Fruit fly (Drosophila melanogaster) whole organism: Measurements from ENCODE around the gene Afti.

Experiments
- CG8478 ChIP-seq: fragments of >200 bp; optimal IDR thresholded peaks from 2 replicates; lab custom pipeline; 2018; ENCODE audit warnings: inconsistent platforms
- Dll ChIP-seq: fragments of >200 bp; optimal IDR thresholded peaks from 2 replicates; lab custom pipeline; 2017
- EcR ChIP-seq, 2 experiments: fragments of >200 bp; optimal IDR thresholded peaks; 2 replicates each; lab custom pipeline; 2017; ENCODE audit warnings: missing biosample characterization in 2 of 2, missing genetic modification characterization in 2 of 2, missing genetic modification reagents in 2 of 2
- pan ChIP-seq: fragments of >200 bp; optimal IDR thresholded peaks from 2 replicates; lab custom pipeline; 2017
- psq ChIP-seq: fragments of >200 bp; optimal IDR thresholded peaks from 2 replicates; lab custom pipeline; 2017
- usp ChIP-seq: fragments of >200 bp; optimal IDR thresholded peaks from 2 replicates; lab custom pipeline; 2017; ENCODE audit warnings: missing biosample characterization, missing genetic modification characterization, mixed read lengths

Afti gene

dm6 chr3R:14329549-14329948, 3.1 kb upstream of the Afti start:
- no peak for TF ChIP-seq psq (lab: Kevin White, UChicago)
- no peak for TF ChIP-seq pan (lab: Kevin White, UChicago)
- TF ChIP-seq CG8478 (lab: Kevin White, UChicago) = no peak
- no peak for TF ChIP-seq EcR (GFP tag; optimal IDR thresholded peaks at IDR 0.05; lab: Kevin White, UChicago)
- TF ChIP-seq usp (GFP tag; lab: Kevin White, UChicago) = no peak
- no peak for TF ChIP-seq Dll (lab: Kevin White, UChicago)

dm6 chr3R:14327472-14328104, 1.1 kb upstream of the Afti start, which contains the start of gene spn-B:
TSS of gene spn-B (plus strand) at chr3R:14328051.
- no peak for TF ChIP-seq usp (GFP tag; lab: Kevin White, UChicago)
- no peak for TF ChIP-seq psq (lab: Kevin White, UChicago)
- TF ChIP-seq Dll (lab: Kevin White, UChicago) = no peak
- TF ChIP-seq pan (lab: Kevin White, UChicago) = no peak
- no peak for TF ChIP-seq EcR (GFP tag; optimal IDR thresholded peaks at IDR 0.05; lab: Kevin White, UChicago)
- TF ChIP-seq CG8478 (lab: Kevin White, UChicago) = no peak

dm6 chr3R:14327113-14327466, 601 bp upstream of the Afti start:
- no peak for TF ChIP-seq pan (lab: Kevin White, UChicago)
- no peak for TF ChIP-seq CG8478 (lab: Kevin White, UChicago)
- TF ChIP-seq EcR (GFP tag; optimal IDR thresholded peaks at IDR 0.05; lab: Kevin White, UChicago) = no peak
- no peak for TF ChIP-seq usp (GFP tag; lab: Kevin White, UChicago)
- no peak for TF ChIP-seq Dll (lab: Kevin White, UChicago)
- TF ChIP-seq psq (lab: Kevin White, UChicago) = no peak

dm6 chr3R:14315912-14316444, 10.5 kb downstream of the Afti start, which contains the start of gene Set8:
TSS of gene Set8 (plus strand) at chr3R:14316038.
- TF ChIP-seq pan (lab: Kevin White, UChicago) (no peak), Dll (lab: Kevin White, UChicago) (no peak), CG8478 (lab: Kevin White, UChicago) (no peak), psq (lab: Kevin White, UChicago) (no peak), usp (GFP tag; lab: Kevin White, UChicago) (no peak), EcR (GFP tag; optimal IDR thresholded peaks at IDR 0.05; lab: Kevin White, UChicago) (no peak)

dm6 chr3R:14314554-14314953, 11.9 kb downstream of the Afti start, which contains the start of gene Crz:
TSS of gene Crz (plus strand) at chr3R:14314854.
- TF ChIP-seq usp (GFP tag; lab: Kevin White, UChicago) = no peak
- no peak for TF ChIP-seq pan (lab: Kevin White, UChicago)
- TF ChIP-seq EcR (GFP tag; optimal IDR thresholded peaks at IDR 0.05; lab: Kevin White, UChicago) = no peak
- no peak for TF ChIP-seq psq (lab: Kevin White, UChicago)
- TF ChIP-seq Dll (lab: Kevin White, UChicago) = no peak
- TF ChIP-seq CG8478 (lab: Kevin White, UChicago) = no peak

dm6 chr3R:14311027-14311426, 15.5 kb downstream of the Afti start:
- no peak for TF ChIP-seq Dll (lab: Kevin White, UChicago)
- TF ChIP-seq psq (lab: Kevin White, UChicago) = no peak
- no peak for TF ChIP-seq EcR (GFP tag; optimal IDR thresholded peaks at IDR 0.05; lab: Kevin White, UChicago)
- no peak for TF ChIP-seq pan (lab: Kevin White, UChicago)
- no peak for TF ChIP-seq CG8478 (lab: Kevin White, UChicago)
- no peak for TF ChIP-seq usp (GFP tag; lab: Kevin White, UChicago)

- TF ChIP-seq psq (lab: Kevin White, UChicago) (no peak), Dll (lab: Kevin White, UChicago) (no peak), usp (GFP tag; lab: Kevin White, UChicago) (no peak), pan (lab: Kevin White, UChicago) (no peak), EcR (GFP tag; optimal IDR thresholded peaks at IDR 0.05; lab: Kevin White, UChicago) (no peak), CG8478 (lab: Kevin White, UChicago) (no peak)
These were observed 16.4 kb downstream of the Afti start, which contains the start of gene CG31321 for dm6 chr3R:14310062-14310461. TSS of gene CG31321 (plus strand) at chr3R:14310362.

- TF ChIP-seq pan (lab: Kevin White, UChicago) = no peak
- TF ChIP-seq usp (GFP tag; lab: Kevin White, UChicago) = no peak
- no peak for TF ChIP-seq psq (lab: Kevin White, UChicago)
- no peak for TF ChIP-seq CG8478 (lab: Kevin White, UChicago)
- no peak for TF ChIP-seq Dll (lab: Kevin White, UChicago)
- no peak for TF ChIP-seq EcR (GFP tag; optimal IDR thresholded peaks at IDR 0.05; lab: Kevin White, UChicago)
These were observed 17.7 kb downstream of the Afti start, which contains the start of gene Polr2I for dm6 chr3R:14308801-14309217. TSS of gene Polr2I (plus strand) at chr3R:14309089.

- TF ChIP-seq psq (lab: Kevin White, UChicago) (no peak), usp (GFP tag; lab: Kevin White, UChicago) (no peak), CG8478 (lab: Kevin White, UChicago) (peak; percentile 22)
These were observed 18.4 kb downstream of the Afti start for dm6 chr3R:14307972-14308673.

dm6 chr3R:14302128-14302527, 24.4 kb downstream of the Afti start, which contains the start of gene IFT54:
TSS of gene IFT54 (plus strand) at chr3R:14302428.
- TF ChIP-seq CG8478 (lab: Kevin White, UChicago) (no peak), EcR (GFP tag; optimal IDR thresholded peaks at IDR 0.05; lab: Kevin White, UChicago) (no peak), psq (lab: Kevin White, UChicago) (no peak), Dll (lab: Kevin White, UChicago) (no peak), pan (lab: Kevin White, UChicago) (no peak), usp (GFP tag; lab: Kevin White, UChicago) (no peak)

- TF ChIP-seq usp (GFP tag; lab: Kevin White, UChicago) (no peak), EcR (GFP tag; optimal IDR thresholded peaks at IDR 0.05; lab: Kevin White, UChicago) (no peak), pan (lab: Kevin White, UChicago) (no peak), CG8478 (lab: Kevin White, UChicago) (no peak), Dll (lab: Kevin White, UChicago) (no peak), psq (lab: Kevin White, UChicago) (no peak)
These were observed 26.6 kb downstream of the Afti start for dm6 chr3R:14299891-14300290.
